Worm (Caenorhabditis elegans) whole organism, L4 larva: Measurements from ENCODE around the gene idh-1.

Source experiments
- F26F4.8 ChIP-seq: fragments of 200-800 bp; sonication (Bioruptor generic); conservative IDR thresholded peaks from 2 replicates; pipeline ENCODE4 v1.3.6; 2022; ENCODE audit warnings: missing genetic modification characterization, missing compliant biosample characterization
- T20F7.1 ChIP-seq: fragments of 200-800 bp; sonication (Bioruptor generic); optimal IDR thresholded peaks from 2 replicates; lab custom pipeline; 2018; ENCODE audit warnings: mild to moderate bottlenecking, missing genetic modification characterization, missing compliant biosample characterization
- T26A8.4 ChIP-seq: fragments of 200-800 bp; sonication (Bioruptor generic); IDR thresholded peaks from 2 replicates; pipeline ENCODE4 v1.3.6; 2022; ENCODE audit warnings: missing genetic modification characterization, missing compliant biosample characterization
- Y105C5A.15 ChIP-seq: fragments of 200-800 bp; sonication (Bioruptor generic); IDR thresholded peaks from 2 replicates; pipeline ENCODE4 v1.3.6; 2022; ENCODE audit warnings: missing genetic modification characterization, missing compliant biosample characterization
- Y48G9A.11 ChIP-seq: fragments of 200-800 bp; sonication (Bioruptor generic); IDR thresholded peaks from 2 replicates; pipeline ENCODE4 v1.3.6; 2022; ENCODE audit warnings: missing genetic modification reagents, missing genetic modification characterization, missing compliant biosample characterization
- ZK337.2 ChIP-seq: fragments of 200-800 bp; sonication (Bioruptor generic); IDR thresholded peaks from 2 replicates; pipeline ENCODE4 v1.3.6; 2022; ENCODE audit warnings: missing genetic modification reagents, missing genetic modification characterization, missing compliant biosample characterization
- aly-2 ChIP-seq: sonication (generic microtip); optimal IDR thresholded peaks from 2 replicates; lab custom pipeline; 2018; ENCODE audit warnings: missing biosample characterization, missing genetic modification characterization
- attf-4 ChIP-seq: sonication (generic microtip); optimal IDR thresholded peaks from 3 replicates; lab custom pipeline; 2017; ENCODE audit warnings: missing biosample characterization, missing genetic modification characterization
- ceh-28 ChIP-seq: fragments of 150-350 bp; optimal IDR thresholded peaks from 2 replicates; lab custom pipeline; 2014; ENCODE audit warnings: missing biosample characterization, missing genetic modification reagents, missing genetic modification characterization
- ceh-32 ChIP-seq: sonication (generic microtip); optimal IDR thresholded peaks from 2 replicates; lab custom pipeline; 2016; ENCODE audit warnings: mild to moderate bottlenecking, missing genetic modification characterization, missing compliant biosample characterization; ENCODE audit not compliant: poor library complexity
- ces-1 ChIP-seq: fragments of 150-350 bp; sonication (generic microtip); optimal IDR thresholded peaks from 4 replicates; lab custom pipeline; 2014; ENCODE audit warnings: missing biosample characterization, missing genetic modification reagents, missing genetic modification characterization
- ctbp-1 ChIP-seq: fragments of 200-800 bp; sonication (Bioruptor generic); IDR thresholded peaks from 2 replicates; pipeline ENCODE4 v1.3.6; 2022; ENCODE audit warnings: missing genetic modification reagents, missing genetic modification characterization, missing compliant biosample characterization
- daf-12 ChIP-seq: fragments of 150-350 bp; optimal IDR thresholded peaks from 2 replicates; lab custom pipeline; 2014; ENCODE audit warnings: missing biosample characterization, missing genetic modification reagents, missing genetic modification characterization
- dpl-1 ChIP-seq: fragments of 150-350 bp; optimal IDR thresholded peaks from 2 replicates; lab custom pipeline; 2014; ENCODE audit warnings: missing biosample characterization, missing genetic modification reagents, missing genetic modification characterization
- duxl-1 ChIP-seq: sonication (generic microtip); optimal IDR thresholded peaks from 2 replicates; lab custom pipeline; 2016; ENCODE audit warnings: mild to moderate bottlenecking, missing genetic modification characterization, moderate library complexity, missing compliant biosample characterization; ENCODE audit not compliant: poor library complexity
- dve-1 ChIP-seq: sonication (generic microtip); optimal IDR thresholded peaks from 2 replicates; lab custom pipeline; 2017; ENCODE audit warnings: antibody characterized with exemption, mild to moderate bottlenecking, missing genetic modification characterization, missing compliant biosample characterization; ENCODE audit not compliant: insufficient read depth
- egl-43 ChIP-seq: fragments of 200-800 bp; sonication (Bioruptor generic); IDR thresholded peaks from 2 replicates; pipeline ENCODE4 v1.3.6; 2022; ENCODE audit warnings: missing genetic modification reagents, missing genetic modification characterization, missing compliant biosample characterization
- fkh-10 ChIP-seq: fragments of 150-350 bp; optimal IDR thresholded peaks from 2 replicates; lab custom pipeline; 2014; ENCODE audit warnings: missing biosample characterization, missing genetic modification reagents, missing genetic modification characterization
- fos-1 ChIP-seq: fragments of 150-350 bp; optimal IDR thresholded peaks from 2 replicates; lab custom pipeline; 2014; ENCODE audit warnings: missing biosample characterization, missing genetic modification characterization
- hif-1 ChIP-seq, 2 experiments: sonication (generic microtip); optimal IDR thresholded peaks; 2 replicates each; lab custom pipeline; 2016 to 2017; ENCODE audit warnings: missing compliant biosample characterization in 2 of 2, missing genetic modification characterization in 2 of 2, missing genetic modification reagents in 2 of 2, missing genotype in 2 of 2, mild to moderate bottlenecking in 1 of 2
- hlh-30 ChIP-seq: sonication (generic microtip); optimal IDR thresholded peaks from 2 replicates; lab custom pipeline; 2017; ENCODE audit warnings: antibody characterized with exemption, mild to moderate bottlenecking, missing genetic modification characterization, missing compliant biosample characterization; ENCODE audit not compliant: insufficient read depth
- jun-1 ChIP-seq: fragments of 150-350 bp; optimal IDR thresholded peaks from 2 replicates; lab custom pipeline; 2014; ENCODE audit warnings: missing biosample characterization, missing genetic modification reagents, missing genetic modification characterization
- lim-7 ChIP-seq: fragments of 200-800 bp; sonication (Bioruptor generic); IDR thresholded peaks from 2 replicates; pipeline ENCODE4 v1.3.6; 2022; ENCODE audit warnings: missing genetic modification characterization, missing compliant biosample characterization
- lin-15B ChIP-seq: fragments of 150-350 bp; sonication (generic microtip); optimal IDR thresholded peaks from 3 replicates; lab custom pipeline; 2014; ENCODE audit warnings: missing biosample characterization, missing genetic modification characterization
- lin-38 ChIP-seq: fragments of 200-800 bp; sonication (Bioruptor generic); IDR thresholded peaks from 2 replicates; pipeline ENCODE4 v1.3.6; 2022; ENCODE audit warnings: missing genetic modification reagents, missing genetic modification characterization, missing compliant biosample characterization
- lsy-2 ChIP-seq, 2 experiments: fragments of 150-350 bp in 1 of 2; sonication (generic microtip) in 1 of 2; optimal IDR thresholded peaks; 2 replicates each; lab custom pipeline; 2014 to 2017; ENCODE audit warnings: missing biosample characterization in 2 of 2, missing genetic modification characterization in 2 of 2
- madf-5 ChIP-seq, 2 experiments: fragments of 200-800 bp; sonication (Bioruptor generic); IDR thresholded peaks; 2 replicates each; pipeline ENCODE4 v1.3.6; 2022; ENCODE audit warnings: missing compliant biosample characterization in 2 of 2, missing genetic modification characterization in 2 of 2
- madf-9 ChIP-seq: fragments of 200-800 bp; sonication (Bioruptor generic); conservative IDR thresholded peaks from 2 replicates; pipeline ENCODE4 v1.3.6; 2022; ENCODE audit warnings: missing genetic modification reagents, missing genetic modification characterization, missing compliant biosample characterization
- mdt-29 ChIP-seq: fragments of 200-800 bp; sonication (Bioruptor generic); IDR thresholded peaks from 2 replicates; pipeline ENCODE4 v1.3.6; 2022; ENCODE audit warnings: missing genetic modification reagents, missing genetic modification characterization, missing compliant biosample characterization
- mep-1 ChIP-seq: fragments of 150-350 bp; sonication (generic microtip); optimal IDR thresholded peaks from 3 replicates; lab custom pipeline; 2014; ENCODE audit warnings: missing biosample characterization, missing genetic modification characterization
- mes-2 ChIP-seq: sonication (generic microtip); optimal IDR thresholded peaks from 2 replicates; lab custom pipeline; 2016; ENCODE audit warnings: missing genotype, mild to moderate bottlenecking, missing genetic modification characterization, missing compliant biosample characterization; ENCODE audit not compliant: poor library complexity, severe bottlenecking
- mxl-3 ChIP-seq: fragments of 200-800 bp; sonication (Bioruptor generic); optimal IDR thresholded peaks from 2 replicates; lab custom pipeline; 2018; ENCODE audit warnings: mild to moderate bottlenecking, missing genetic modification characterization, missing compliant biosample characterization
- nhr-102 ChIP-seq: sonication (generic microtip); optimal IDR thresholded peaks from 2 replicates; lab custom pipeline; 2016; ENCODE audit warnings: mild to moderate bottlenecking, missing genetic modification characterization, moderate library complexity, missing compliant biosample characterization
- nhr-76 ChIP-seq: fragments of 150-350 bp; optimal IDR thresholded peaks from 2 replicates; lab custom pipeline; 2014; ENCODE audit warnings: missing biosample characterization, missing genetic modification characterization
- nhr-77 ChIP-seq: fragments of 150-350 bp; optimal IDR thresholded peaks from 2 replicates; lab custom pipeline; 2014; ENCODE audit warnings: missing biosample characterization, missing genetic modification characterization
- pqm-1 ChIP-seq: sonication (generic microtip); optimal IDR thresholded peaks from 2 replicates; lab custom pipeline; 2017; ENCODE audit warnings: missing biosample characterization, missing genetic modification characterization
- skn-1 ChIP-seq: fragments of 150-350 bp; optimal IDR thresholded peaks from 2 replicates; lab custom pipeline; 2014; ENCODE audit warnings: missing biosample characterization, missing genetic modification characterization
- spr-1 ChIP-seq: sonication (generic microtip); optimal IDR thresholded peaks from 2 replicates; lab custom pipeline; 2016; ENCODE audit warnings: mild to moderate bottlenecking, missing genetic modification characterization, missing compliant biosample characterization
- tag-97 ChIP-seq: fragments of 200-800 bp; sonication (Bioruptor generic); IDR thresholded peaks from 2 replicates; pipeline ENCODE4 v1.3.6; 2022; ENCODE audit warnings: missing genetic modification characterization, missing compliant biosample characterization
- unc-39 ChIP-seq: sonication (generic microtip); optimal IDR thresholded peaks from 2 replicates; lab custom pipeline; 2017; ENCODE audit warnings: missing biosample characterization, missing genetic modification characterization
- unc-62 ChIP-seq, 3 experiments: fragments of 150-350 bp in 1 of 3; sonication (generic microtip); optimal IDR thresholded peaks in 2 of 3; peaks in 1 of 3; 1 replicate in 1 of 3; 2 replicates in 2 of 3; lab custom pipeline; 2014 to 2017; ENCODE audit warnings: missing biosample characterization in 3 of 3, missing genetic modification characterization in 3 of 3, missing genetic modification reagents in 3 of 3, missing genotype in 1 of 3
- vab-7 ChIP-seq: fragments of 200-800 bp; sonication (Bioruptor generic); IDR thresholded peaks from 2 replicates; pipeline ENCODE4 v1.3.6; 2022; ENCODE audit warnings: missing genetic modification reagents, missing genetic modification characterization, missing compliant biosample characterization
- zfp-2 ChIP-seq: sonication (generic microtip); optimal IDR thresholded peaks from 2 replicates; lab custom pipeline; 2016; ENCODE audit warnings: mild to moderate bottlenecking, missing genetic modification characterization, missing compliant biosample characterization

The idh-1 gene

ce11 chrIV:9444417-9445026, 3.6 kb upstream of the idh-1 start (continued):
- TF ChIP-seq unc-39: no peak
- TF ChIP-seq dve-1 (tag; lab: Kevin White, UChicago): peak; percentile 97
- peak; percentile 60; the same call in 1 of the 2 replicates for TF ChIP-seq lim-7 (GFP tag; lab: Robert Waterston, UW)
- TF ChIP-seq ceh-32 (tag; lab: Kevin White, UChicago): peak; percentile 53
- TF ChIP-seq tag-97: no peak

- TF ChIP-seq hif-1 (tag; optimal IDR thresholded peaks at IDR 0.05; lab: Kevin White, UChicago) (no peak), jun-1 (tag; lab: Kevin White, UChicago) (no peak), daf-12 (tag; lab: Kevin White, UChicago) (no peak), mep-1 (tag; lab: Kevin White, UChicago) (no peak), nhr-77 (tag; lab: Kevin White, UChicago) (no peak), madf-5 (GFP tag; IDR thresholded peaks at IDR 0.05; lab: Robert Waterston, UW) (no peak), egl-43 (GFP tag; lab: Robert Waterston, UW) (no peak), nhr-102 (tag; lab: Kevin White, UChicago) (no peak), mdt-29 (GFP tag; lab: Robert Waterston, UW) (no peak), zfp-2 (tag; lab: Kevin White, UChicago) (no peak), ctbp-1 (GFP tag; lab: Robert Waterston, UW) (no peak), attf-4 (no peak), lin-15B (tag; lab: Kevin White, UChicago) (no peak), T26A8.4 (GFP tag; lab: Robert Waterston, UW) (no peak), unc-62 (GFP tag; optimal IDR thresholded peaks at IDR 0.05 in 1 of 2; lab: Kevin White, UChicago) (no peak), unc-62 (tag; optimal IDR thresholded peaks at IDR 0.05; lab: Kevin White, UChicago) (no peak), ZK337.2 (GFP tag; lab: Robert Waterston, UW) (no peak), dpl-1 (no peak), mxl-3 (no peak), hlh-30 (tag; lab: Kevin White, UChicago) (no peak)
Measured at ce11 chrIV:9443940-9444339, 3.0 kb upstream of the idh-1 start, which contains the start of gene F38E11.9. Gene F38E11.9 (minus strand): TSS chrIV:9444040.

ce11 chrIV:9442106-9442532, 1.2 kb upstream of the idh-1 start:
- TF ChIP-seq tag-97: no peak
- TF ChIP-seq duxl-1: no peak
- no peak for TF ChIP-seq Y48G9A.11 (GFP tag; lab: Robert Waterston, UW)
- peak; percentile 58 for TF ChIP-seq T20F7.1 (GFP tag; lab: Kevin White, UChicago)
- no peak for TF ChIP-seq skn-1 (tag; lab: Kevin White, UChicago)
- TF ChIP-seq egl-43 (GFP tag; lab: Robert Waterston, UW): no peak
- peak; percentile 56 for TF ChIP-seq lin-38
- TF ChIP-seq Y105C5A.15 (GFP tag; lab: Robert Waterston, UW): no peak
- peak; percentile 0 for TF ChIP-seq spr-1 (tag; lab: Kevin White, UChicago)
- peak; percentile 74 for TF ChIP-seq pqm-1 (tag; lab: Kevin White, UChicago)
- TF ChIP-seq fkh-10 (GFP tag; lab: Kevin White, UChicago): no peak
- peak; percentile 74 for TF ChIP-seq nhr-77 (tag; lab: Kevin White, UChicago)
- TF ChIP-seq ceh-32 (tag; lab: Kevin White, UChicago): no peak
- TF ChIP-seq F26F4.8: no peak
- TF ChIP-seq mdt-29 (GFP tag; lab: Robert Waterston, UW): peak; percentile 82; the same call in 1 of the 2 replicates
- TF ChIP-seq dve-1 (tag; lab: Kevin White, UChicago): peak; percentile 96
- peak in 1 of 2 experiments; percentile 99 for TF ChIP-seq unc-62 (GFP tag; optimal IDR thresholded peaks at IDR 0.05 in 1 of 2; lab: Kevin White, UChicago)
- no peak for TF ChIP-seq unc-62 (tag; optimal IDR thresholded peaks at IDR 0.05; lab: Kevin White, UChicago)
- TF ChIP-seq ces-1 (GFP tag; lab: Kevin White, UChicago): no peak
- TF ChIP-seq dpl-1: no peak
- TF ChIP-seq mep-1 (tag; lab: Kevin White, UChicago): peak; percentile 68
- no peak for TF ChIP-seq vab-7 (GFP tag; lab: Robert Waterston, UW)
- no peak for TF ChIP-seq ceh-28 (tag; lab: Kevin White, UChicago)
- TF ChIP-seq T26A8.4 (GFP tag; lab: Robert Waterston, UW): 0 out of 2 replicates have a peak, but pooled peaks have one; percentile 44
- TF ChIP-seq lsy-2 (tag; optimal IDR thresholded peaks at IDR 0.05; lab: Kevin White, UChicago): peak in 1 of 2 experiments; percentile 69
- TF ChIP-seq nhr-76 (tag; lab: Kevin White, UChicago): no peak
- no peak for TF ChIP-seq aly-2 (tag; lab: Kevin White, UChicago)
- 0 out of 2 replicates have a peak, but pooled peaks have one; percentile 48 for TF ChIP-seq madf-9 (GFP tag; lab: Robert Waterston, UW)
- TF ChIP-seq daf-12 (tag; lab: Kevin White, UChicago): no peak
- peak; percentile 60 for TF ChIP-seq mes-2
- no peak for TF ChIP-seq ctbp-1 (GFP tag; lab: Robert Waterston, UW)
- no peak for TF ChIP-seq fos-1 (tag; lab: Kevin White, UChicago)
- TF ChIP-seq nhr-102 (tag; lab: Kevin White, UChicago): peak; percentile 86
- no peak for TF ChIP-seq lin-15B (tag; lab: Kevin White, UChicago)
